Fruit fly (Drosophila melanogaster): Measurements from ENCODE around the gene aust.
A peak's percentile ranks its signal among the peaks of the same experiment; 100 is the strongest.

The aust gene

DNA sequence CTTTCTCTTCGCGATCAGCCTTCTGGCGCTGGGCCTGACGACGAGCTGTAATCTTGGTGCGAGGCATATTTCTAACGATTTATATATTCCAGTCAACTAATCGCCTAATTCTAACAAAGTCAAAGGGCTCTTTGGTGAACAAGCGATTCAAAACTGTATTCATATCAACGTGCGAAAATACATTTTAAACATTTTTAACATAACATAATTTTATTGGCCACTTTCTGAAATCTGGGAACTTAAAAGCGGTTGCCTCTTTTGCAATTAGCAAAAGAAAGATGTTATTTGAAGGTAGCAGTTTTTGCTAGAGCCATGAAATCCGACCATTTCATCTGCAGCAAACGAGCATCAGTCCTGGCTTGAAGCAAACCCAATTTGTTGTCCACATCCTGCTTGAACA is at the start of gene aust:
Gene aust (minus strand): TSS at position 101 of the 400 bp plus-strand sequence.
- no peak for TF ChIP-seq CG12219 (GFP tag; optimal IDR thresholded peaks at IDR 0.05)

dm6 chr2L:9272107-9272506 is 21.3 kb upstream of the aust start:
- TF ChIP-seq CG17361 (GFP tag; IDR thresholded peaks at IDR 0.05) (no peak), CG3847 (GFP tag; IDR thresholded peaks at IDR 0.05) (0 out of 2 replicates have a peak, but pooled peaks have one; percentile 12), Scr (GFP tag; IDR thresholded peaks at IDR 0.05; ENCODE audit: partially characterized antibody) (no peak), Trl (optimal IDR thresholded peaks at IDR 0.05) (peak; percentile 47 to 76), Trl (GFP tag; optimal IDR thresholded peaks at IDR 0.05) (no peak), Kr (GFP tag; optimal IDR thresholded peaks at IDR 0.05) (no peak), CG33557 (GFP tag; optimal IDR thresholded peaks at IDR 0.05) (no peak), CG18262 (tag; optimal IDR thresholded peaks at IDR 0.05) (no peak), CG43689 (GFP tag; IDR thresholded peaks at IDR 0.05) (no peak), CG10366 (GFP tag; IDR thresholded peaks at IDR 0.05) (peak; percentile 74; the same call in 1 of the 2 replicates), cg (GFP tag; optimal IDR thresholded peaks at IDR 0.05) (no peak), CTCF (GFP tag; optimal IDR thresholded peaks at IDR 0.05) (no peak), onecut (GFP tag; IDR thresholded peaks at IDR 0.05) (peak; percentile 89), ewg (GFP tag; optimal IDR thresholded peaks at IDR 0.05) (peak; percentile 70)

- TF ChIP-seq CG9817 (tag; optimal IDR thresholded peaks at IDR 0.05) (no peak), CG14441 (GFP tag; IDR thresholded peaks at IDR 0.05) (no peak), Sry-β (GFP tag; optimal IDR thresholded peaks at IDR 0.05) (no peak), CG33557 (GFP tag; optimal IDR thresholded peaks at IDR 0.05) (no peak), Kr (GFP tag; optimal IDR thresholded peaks at IDR 0.05) (no peak), CG11560 (tag; IDR thresholded peaks at IDR 0.05) (no peak)
Observed at dm6 chr2L:9266060-9266459, 15.2 kb upstream of the aust start.

DNA sequence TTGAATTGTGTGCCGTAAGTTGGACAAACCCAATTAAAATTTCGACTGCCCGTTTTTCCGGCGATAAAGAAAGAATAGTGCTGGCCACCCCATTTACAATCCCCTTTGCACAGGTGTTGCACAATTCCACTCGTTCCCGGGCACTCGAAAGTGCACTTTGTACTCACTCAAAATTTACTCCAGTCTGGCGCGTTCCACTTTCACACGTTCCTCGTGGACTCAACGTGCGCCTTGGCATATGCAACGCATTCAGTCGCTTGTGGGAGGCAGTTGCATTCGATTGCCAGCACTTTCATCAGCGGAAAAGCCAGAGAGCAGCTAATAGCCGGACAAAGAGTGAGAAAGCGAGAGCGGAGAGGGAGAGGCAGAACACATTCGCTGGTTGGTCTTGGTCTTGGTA is 5.5 kb upstream of the aust start, which contains the start of gene Ggamma30A:
Gene Ggamma30A (plus strand): TSS at position 248 of the 400 bp plus-strand sequence.
- TF ChIP-seq CrebB (tag; optimal IDR thresholded peaks at IDR 0.05), result no peak
- peak; percentile 81 for TF ChIP-seq pfk (GFP tag; optimal IDR thresholded peaks at IDR 0.05)
- TF ChIP-seq tio (GFP tag; optimal IDR thresholded peaks at IDR 0.05), result no peak
- TF ChIP-seq Trl (optimal IDR thresholded peaks at IDR 0.05), result peak; percentile 19 to 34
- TF ChIP-seq Trl (GFP tag; optimal IDR thresholded peaks at IDR 0.05), result no peak
- TF ChIP-seq CG6254 (GFP tag; optimal IDR thresholded peaks at IDR 0.05), result no peak
- TF ChIP-seq CG14710 (tag; optimal IDR thresholded peaks at IDR 0.05), result no peak
- no peak for TF ChIP-seq Hand (GFP tag; optimal IDR thresholded peaks at IDR 0.05)
- peak; percentile 91 for TF ChIP-seq z (GFP tag; IDR thresholded peaks at IDR 0.05)

- no peak for TF ChIP-seq CoRest (tag; optimal IDR thresholded peaks at IDR 0.05)
- no peak for TF ChIP-seq Vsx1 (GFP tag; optimal IDR thresholded peaks at IDR 0.05)
- no peak for TF ChIP-seq cad (GFP tag; optimal IDR thresholded peaks at IDR 0.05)
- TF ChIP-seq CG7839 (tag; optimal IDR thresholded peaks at IDR 0.05), result no peak
- TF ChIP-seq CG2678 (tag; optimal IDR thresholded peaks at IDR 0.05), result no peak
- no peak for TF ChIP-seq tio (GFP tag; optimal IDR thresholded peaks at IDR 0.05)
- no peak for TF ChIP-seq ken (GFP tag; IDR thresholded peaks at IDR 0.05)
- TF ChIP-seq CG15601 (tag; optimal IDR thresholded peaks at IDR 0.05), result no peak
- no peak for TF ChIP-seq CG17186 (GFP tag; optimal IDR thresholded peaks at IDR 0.05)
- TF ChIP-seq stc (GFP tag; IDR thresholded peaks at IDR 0.05), result no peak
- TF ChIP-seq ci (GFP tag; IDR thresholded peaks at IDR 0.05), result no peak
- no peak for TF ChIP-seq pnt (GFP tag; optimal IDR thresholded peaks at IDR 0.05)
- TF ChIP-seq tin (GFP tag; optimal IDR thresholded peaks at IDR 0.05), result no peak
- no peak for TF ChIP-seq ap (GFP tag; IDR thresholded peaks at IDR 0.05)
- no peak for TF ChIP-seq pros (GFP tag; optimal IDR thresholded peaks at IDR 0.05)
- no peak for TF ChIP-seq Dip2 (GFP tag; IDR thresholded peaks at IDR 0.05)
- no peak for TF ChIP-seq ase (GFP tag; IDR thresholded peaks at IDR 0.05)
- TF ChIP-seq CG11695 (GFP tag; IDR thresholded peaks at IDR 0.05), result no peak
Observed at dm6 chr2L:9254754-9255153, 3.9 kb upstream of the aust start, which contains the start of gene lectin-30A. lectin-30A (minus strand) TSS chr2L:9254854.

All from whole organism, embryonic.